Fruit fly (Drosophila melanogaster) whole organism, adult: Measurements from ENCODE around the gene CG1271.

Source experiments
- CG14711 ChIP-seq: fragments of 200-800 bp; sonication (Bioruptor generic); optimal IDR thresholded peaks from 2 replicates; lab custom pipeline; 2018; ENCODE audit warnings: missing biosample characterization, mild to moderate bottlenecking, missing genetic modification characterization, moderate library complexity
- cnc ChIP-seq, 2 experiments: fragments of >200 bp; optimal IDR thresholded peaks; 2 replicates each; lab custom pipeline; 2017
- pad ChIP-seq: fragments of 200-800 bp; sonication (Bioruptor generic); optimal IDR thresholded peaks from 3 replicates; lab custom pipeline; 2017; ENCODE audit warnings: missing biosample characterization, missing genetic modification characterization, mild to moderate bottlenecking, moderate library complexity, missing genetic modification reagents

DNA sequence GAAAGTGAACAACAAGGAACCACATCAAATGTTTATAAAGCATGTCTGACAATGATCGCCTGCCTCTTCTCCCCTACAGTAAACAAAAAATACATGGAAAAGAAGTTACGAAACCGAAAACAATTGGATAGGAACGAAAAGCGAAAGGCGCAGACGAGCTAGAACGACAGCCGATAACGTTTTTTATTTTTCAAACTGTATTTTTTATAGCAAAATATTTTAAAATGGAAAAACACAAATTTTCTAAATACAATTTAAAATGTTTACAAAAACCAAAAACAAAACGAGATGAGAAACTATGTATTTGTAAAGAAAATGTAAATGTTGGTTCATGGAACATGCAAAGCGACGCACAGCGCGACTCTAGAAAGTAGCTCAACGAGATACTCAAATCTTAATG, 36.7 kb downstream of the CG1271 start:
- TF ChIP-seq CG14711 (tag; lab: Kevin White, UChicago) (no peak), pad (no peak), cnc (optimal IDR thresholded peaks at IDR 0.05; lab: Kevin White, UChicago) (no peak)
